Worm (Caenorhabditis elegans): Measurements from ENCODE around the gene rabr-1.

DNA sequence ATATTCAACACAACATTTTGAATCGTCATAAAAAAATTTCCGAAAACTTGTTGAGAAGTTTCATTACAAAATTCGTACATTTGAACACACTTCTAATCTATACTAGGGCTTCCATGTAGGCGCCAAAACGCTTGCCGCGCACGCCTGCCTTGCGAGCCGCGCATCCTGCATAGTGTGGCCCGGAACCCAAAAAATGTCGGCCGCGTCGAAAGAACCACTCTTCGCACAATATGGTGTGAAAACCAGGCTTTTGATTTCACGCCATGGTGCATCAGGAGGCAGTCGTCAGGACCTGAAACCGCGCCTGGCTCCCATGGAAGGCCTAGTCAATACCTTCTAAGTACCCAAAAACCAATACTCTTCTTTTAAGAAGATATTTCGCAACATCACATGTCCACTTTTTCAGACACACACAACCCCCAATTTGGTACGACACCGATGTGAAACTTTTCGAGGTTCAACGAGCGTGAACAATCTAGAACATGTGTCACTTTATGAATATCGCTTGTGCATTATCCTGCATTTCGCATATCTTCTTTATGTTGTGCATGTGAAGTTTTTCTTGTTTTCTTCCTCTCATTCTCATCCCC lies 2.3 kb upstream of the rabr-1 start:
- TF ChIP-seq egl-27 (tag; optimal IDR thresholded peaks at IDR 0.05): no peak
- no peak for TF ChIP-seq nhr-76 (tag; optimal IDR thresholded peaks at IDR 0.05)
